Fruit fly (Drosophila melanogaster) whole organism, wandering third instar larva: ENCODE data around the gene CG33178.

Experiments used
- CG32264 ChIP-seq: fragments of 200-800 bp; sonication (Bioruptor generic); optimal IDR thresholded peaks from 2 replicates; lab custom pipeline; 2016; ENCODE audit warnings: missing biosample characterization, missing genetic modification characterization
- Mio ChIP-seq: sonication (Bioruptor generic); optimal IDR thresholded peaks from 2 replicates; lab custom pipeline; 2016; ENCODE audit warnings: missing biosample characterization, missing genetic modification characterization
- OdsH ChIP-seq: fragments of 200-800 bp; sonication (Bioruptor generic); optimal IDR thresholded peaks from 2 replicates; lab custom pipeline; 2016; ENCODE audit warnings: missing biosample characterization, mild to moderate bottlenecking, missing genetic modification characterization
- dmrt93B ChIP-seq: fragments of 200-800 bp; sonication (Bioruptor generic); optimal IDR thresholded peaks from 2 replicates; lab custom pipeline; 2018; ENCODE audit warnings: missing biosample characterization, mild to moderate bottlenecking, missing genetic modification characterization
- ey ChIP-seq: fragments of 200-800 bp; sonication (Bioruptor generic); optimal IDR thresholded peaks from 2 replicates; lab custom pipeline; 2016; ENCODE audit warnings: missing biosample characterization, missing genetic modification characterization
- h ChIP-seq: fragments of 200-800 bp; sonication (Bioruptor generic); optimal IDR thresholded peaks from 3 replicates; lab custom pipeline; 2016; ENCODE audit warnings: missing biosample characterization, mild to moderate bottlenecking, missing genetic modification characterization
- jim ChIP-seq: fragments of 175-275, 200-325 bp; sonication (Bioruptor generic); optimal IDR thresholded peaks from 2 replicates; lab custom pipeline; 2016; ENCODE audit warnings: missing biosample characterization, mild to moderate bottlenecking, missing genetic modification characterization
- lola ChIP-seq: fragments of >200 bp; optimal IDR thresholded peaks from 2 replicates; lab custom pipeline; 2017; ENCODE audit warnings: missing biosample characterization, missing genetic modification characterization
- pan ChIP-seq: fragments of >200 bp; optimal IDR thresholded peaks from 2 replicates; lab custom pipeline; 2017
- sage ChIP-seq: fragments of 200-800 bp; sonication (Bioruptor generic); optimal IDR thresholded peaks from 2 replicates; lab custom pipeline; 2016; ENCODE audit warnings: missing biosample characterization, mild to moderate bottlenecking, missing genetic modification characterization
- tai ChIP-seq: sonication (Bioruptor generic); optimal IDR thresholded peaks from 2 replicates; lab custom pipeline; 2016; ENCODE audit warnings: missing biosample characterization, missing genetic modification characterization
- usp ChIP-seq: fragments of >200 bp; optimal IDR thresholded peaks from 2 replicates; lab custom pipeline; 2017; ENCODE audit warnings: missing biosample characterization, missing genetic modification characterization

- TF ChIP-seq pan (lab: Kevin White, UChicago): no peak
- peak; percentile 54 for TF ChIP-seq h (GFP tag; lab: Kevin White, UChicago)
- TF ChIP-seq lola (GFP tag; lab: Kevin White, UChicago): no peak
- TF ChIP-seq CG32264 (GFP tag; lab: Kevin White, UChicago): no peak
- TF ChIP-seq dmrt93B (GFP tag; lab: Kevin White, UChicago): peak; percentile 7
- no peak for TF ChIP-seq tai
- TF ChIP-seq Mio (GFP tag; lab: Kevin White, UChicago): no peak
- no peak for TF ChIP-seq usp (GFP tag; lab: Kevin White, UChicago)
- no peak for TF ChIP-seq sage (GFP tag; lab: Kevin White, UChicago)
- no peak for TF ChIP-seq OdsH (GFP tag; lab: Kevin White, UChicago)
- peak; percentile 24 for TF ChIP-seq ey (GFP tag; lab: Kevin White, UChicago)
- TF ChIP-seq jim: peak; percentile 66
These were observed 6.5 kb upstream of the CG33178 start, which contains the start of gene Lsd-2 for dm6 chrX:15076038-15076575.
